Worm (Caenorhabditis elegans) whole organism, L4 larva: ENCODE results near the gene Y38E10A.3.

Source experiments
- ama-1 ChIP-seq: fragments of 150-350 bp; optimal IDR thresholded peaks from 2 replicates; lab custom pipeline; 2014; ENCODE audit warnings: inconsistent platforms, mixed read lengths
- lir-3 ChIP-seq: sonication (generic microtip); optimal IDR thresholded peaks from 2 replicates; lab custom pipeline; 2016; ENCODE audit warnings: mild to moderate bottlenecking, missing genetic modification characterization, missing compliant biosample characterization
- nhr-10 ChIP-seq: fragments of 150-350 bp; optimal IDR thresholded peaks from 2 replicates; lab custom pipeline; 2014; ENCODE audit warnings: missing biosample characterization, missing genetic modification characterization
- nhr-25 ChIP-seq: sonication (generic microtip); optimal IDR thresholded peaks from 2 replicates; lab custom pipeline; 2017; ENCODE audit warnings: missing genetic modification characterization, mild to moderate bottlenecking, missing compliant biosample characterization, antibody characterized with exemption, moderate library complexity, borderline replicate concordance; ENCODE audit not compliant: insufficient read depth
- pqm-1 ChIP-seq: sonication (generic microtip); optimal IDR thresholded peaks from 2 replicates; lab custom pipeline; 2017; ENCODE audit warnings: missing biosample characterization, missing genetic modification characterization

- TF ChIP-seq nhr-25 (no peak), nhr-10 (tag; lab: Kevin White, UChicago) (no peak), ama-1 (lab: Kevin White, UChicago) (no peak), lir-3 (tag; lab: Kevin White, UChicago) (no peak), pqm-1 (tag; lab: Kevin White, UChicago) (no peak)
These were observed 27.0 kb downstream of the Y38E10A.3 start, which contains the start of gene F49C5.16 for ce11 chrII:12547547-12547946.
